Worm (Caenorhabditis elegans): ENCODE data around the gene Y50D4B.2.

ce11 chrV:1151830-1152229 lies 51.5 kb downstream of the Y50D4B.2 start:
- TF ChIP-seq lin-1 (GFP tag; IDR thresholded peaks at IDR 0.05) (no peak), fkh-10 (GFP tag; optimal IDR thresholded peaks at IDR 0.05) (no peak), ces-1 (GFP tag; optimal IDR thresholded peaks at IDR 0.05) (no peak), lsy-2 (tag; optimal IDR thresholded peaks at IDR 0.05) (no peak), zag-1 (tag; optimal IDR thresholded peaks at IDR 0.05) (no peak), unc-130 (GFP tag; optimal IDR thresholded peaks at IDR 0.05) (no peak), aly-2 (tag; optimal IDR thresholded peaks at IDR 0.05) (no peak), lin-15B (tag; optimal IDR thresholded peaks at IDR 0.05) (no peak), nhr-11 (tag; optimal IDR thresholded peaks at IDR 0.05) (no peak), R02D3.7 (tag; optimal IDR thresholded peaks at IDR 0.05) (no peak)

Data from whole organism, L4 larva.